Fruit fly (Drosophila melanogaster) whole organism, embryonic: ENCODE measurements around the gene dbe.

ENCODE experiments used
- Abd-B ChIP-seq: fragments of 200-800 bp; sonication (Bioruptor generic); optimal IDR thresholded peaks from 2 replicates; lab custom pipeline; 2018; ENCODE audit warnings: missing biosample characterization, mild to moderate bottlenecking, missing genetic modification characterization, moderate library complexity
- Bdp1 ChIP-seq: fragments of 200-800 bp; sonication (Bioruptor generic); optimal IDR thresholded peaks from 3 replicates; lab custom pipeline; 2016; ENCODE audit warnings: missing biosample characterization, missing genetic modification characterization
- CG10209 ChIP-seq: fragments of 200-800 bp; sonication (Bioruptor generic); optimal IDR thresholded peaks from 3 replicates; lab custom pipeline; 2017; ENCODE audit warnings: missing biosample characterization, mild to moderate bottlenecking, missing genetic modification characterization, missing genetic modification reagents
- CG11560 ChIP-seq: fragments of 200-800 bp; sonication (Bioruptor generic); IDR thresholded peaks from 3 replicates; pipeline ENCODE4 v1.3.6; 2022; ENCODE audit warnings: missing biosample characterization, missing genetic modification characterization
- CG13296 ChIP-seq: fragments of 200-800 bp; sonication (Bioruptor generic); optimal IDR thresholded peaks from 3 replicates; lab custom pipeline; 2018; ENCODE audit warnings: missing biosample characterization, mild to moderate bottlenecking, missing genetic modification characterization
- CG14014 ChIP-seq: fragments of 200-800 bp; sonication (Bioruptor generic); IDR thresholded peaks from 2 replicates; pipeline ENCODE4 v1.3.6; 2022; ENCODE audit warnings: missing biosample characterization, missing genetic modification characterization
- CG15269 ChIP-seq: fragments of 200-800 bp; sonication (Bioruptor generic); optimal IDR thresholded peaks from 2 replicates; lab custom pipeline; 2018; ENCODE audit warnings: missing biosample characterization, mild to moderate bottlenecking, missing genetic modification characterization, moderate library complexity
- CG1647 ChIP-seq: fragments of 200-800 bp; sonication (Bioruptor generic); optimal IDR thresholded peaks from 3 replicates; lab custom pipeline; 2016; ENCODE audit warnings: missing biosample characterization, missing genetic modification characterization
- CG17186 ChIP-seq: fragments of 200-800 bp; sonication (Bioruptor generic); optimal IDR thresholded peaks from 3 replicates; lab custom pipeline; 2017; ENCODE audit warnings: missing biosample characterization, missing genetic modification reagents, missing genetic modification characterization
- CG2129 ChIP-seq: fragments of 200-800 bp; sonication (Bioruptor generic); IDR thresholded peaks from 2 replicates; pipeline ENCODE4 v1.3.6; 2022; ENCODE audit warnings: missing biosample characterization, missing genetic modification characterization; ENCODE audit not compliant: partially characterized antibody
- CG2678 ChIP-seq: fragments of 200-800 bp; sonication (Bioruptor generic); optimal IDR thresholded peaks from 3 replicates; lab custom pipeline; 2019; ENCODE audit warnings: missing biosample characterization, mild to moderate bottlenecking, missing genetic modification characterization, moderate library complexity
- CG2875 ChIP-seq: fragments of 200-800 bp; sonication (Bioruptor generic); optimal IDR thresholded peaks from 2 replicates; lab custom pipeline; 2017; ENCODE audit warnings: missing biosample characterization, mild to moderate bottlenecking, missing genetic modification characterization, missing genetic modification reagents
- CG31388 ChIP-seq: fragments of 200-800 bp; sonication (Bioruptor generic); optimal IDR thresholded peaks from 2 replicates; lab custom pipeline; 2016; ENCODE audit warnings: missing biosample characterization, missing genetic modification characterization
- CG3281 ChIP-seq: fragments of 200-800 bp; sonication (Bioruptor generic); optimal IDR thresholded peaks from 3 replicates; lab custom pipeline; 2017; ENCODE audit warnings: missing biosample characterization, mild to moderate bottlenecking, missing genetic modification characterization
- CG5245 ChIP-seq: fragments of 200-800 bp; sonication (Bioruptor generic); optimal IDR thresholded peaks from 3 replicates; lab custom pipeline; 2016; ENCODE audit warnings: missing biosample characterization, missing genetic modification characterization
- CG7963 ChIP-seq: fragments of 200-800 bp; sonication (Bioruptor generic); IDR thresholded peaks from 3 replicates; pipeline ENCODE4 v1.3.6; 2022; ENCODE audit warnings: missing biosample characterization, missing genetic modification characterization; ENCODE audit not compliant: partially characterized antibody
- CG8359 ChIP-seq: fragments of 200-800 bp; sonication (Bioruptor generic); optimal IDR thresholded peaks from 2 replicates; lab custom pipeline; 2017; ENCODE audit warnings: missing biosample characterization, mild to moderate bottlenecking, missing genetic modification characterization, borderline replicate concordance
- CG9437 ChIP-seq: fragments of 200-800 bp; sonication (Bioruptor generic); optimal IDR thresholded peaks from 2 replicates; lab custom pipeline; 2018; ENCODE audit warnings: missing biosample characterization, mild to moderate bottlenecking, missing genetic modification characterization
- CG9609 ChIP-seq: fragments of 200-800 bp; sonication (Bioruptor generic); optimal IDR thresholded peaks from 3 replicates; lab custom pipeline; 2016; ENCODE audit warnings: missing biosample characterization, missing genetic modification characterization
- D19B ChIP-seq: fragments of 200-800 bp; sonication (Bioruptor generic); optimal IDR thresholded peaks from 2 replicates; lab custom pipeline; 2017; ENCODE audit warnings: missing biosample characterization, mild to moderate bottlenecking, missing genetic modification characterization
- Dad ChIP-seq: fragments of 200-800 bp; sonication (Bioruptor generic); optimal IDR thresholded peaks from 3 replicates; lab custom pipeline; 2016; ENCODE audit warnings: missing biosample characterization, missing genetic modification characterization
- Dek ChIP-seq: fragments of 200-800 bp; sonication (Bioruptor generic); optimal IDR thresholded peaks from 3 replicates; lab custom pipeline; 2019; ENCODE audit warnings: missing biosample characterization, mild to moderate bottlenecking, missing genetic modification characterization, moderate library complexity
- Fer1 ChIP-seq: fragments of 200-800 bp; sonication (Bioruptor generic); optimal IDR thresholded peaks from 2 replicates; lab custom pipeline; 2017; ENCODE audit warnings: missing biosample characterization, mild to moderate bottlenecking, missing genetic modification characterization
- MESR4 ChIP-seq: fragments of 200-800 bp; sonication (Bioruptor generic); optimal IDR thresholded peaks from 2 replicates; lab custom pipeline; 2018; ENCODE audit warnings: missing biosample characterization, mild to moderate bottlenecking, missing genetic modification characterization, moderate library complexity
- Myb ChIP-seq: fragments of 200-800 bp; sonication (Bioruptor generic); optimal IDR thresholded peaks from 2 replicates; lab custom pipeline; 2016; ENCODE audit warnings: missing biosample characterization, missing genetic modification characterization
- NFAT ChIP-seq: fragments of 200-800 bp; sonication (Bioruptor generic); IDR thresholded peaks from 2 replicates; pipeline ENCODE4 v1.3.6; 2022; ENCODE audit warnings: missing biosample characterization, missing genetic modification characterization
- Nf-YC ChIP-seq: fragments of 200-800 bp; optimal IDR thresholded peaks from 3 replicates; lab custom pipeline; 2019; ENCODE audit warnings: missing biosample characterization, mild to moderate bottlenecking, missing genetic modification characterization, moderate library complexity
- Side ChIP-seq: fragments of 200-800 bp; sonication (Bioruptor generic); optimal IDR thresholded peaks from 2 replicates; lab custom pipeline; 2016; ENCODE audit warnings: missing biosample characterization, missing genetic modification characterization
- Six4 ChIP-seq: fragments of 200-800 bp; sonication (Bioruptor generic); optimal IDR thresholded peaks from 2 replicates; lab custom pipeline; 2016; ENCODE audit warnings: missing biosample characterization, missing genetic modification characterization
- Spps ChIP-seq: fragments of 200-800 bp; sonication (Bioruptor generic); optimal IDR thresholded peaks from 2 replicates; lab custom pipeline; 2018; ENCODE audit warnings: missing biosample characterization, mild to moderate bottlenecking, missing genetic modification characterization
- abd-A ChIP-seq: fragments of 200-800 bp; sonication (Bioruptor generic); optimal IDR thresholded peaks from 3 replicates; lab custom pipeline; 2019; ENCODE audit warnings: missing biosample characterization, mild to moderate bottlenecking, missing genetic modification characterization, moderate library complexity
- bowl ChIP-seq: fragments of 200-800 bp; sonication (Bioruptor generic); IDR thresholded peaks from 2 replicates; pipeline ENCODE4 v1.3.6; 2022; ENCODE audit warnings: missing biosample characterization, missing genetic modification characterization
- bsh ChIP-seq, 2 experiments: fragments of 200-800 bp; sonication (Bioruptor generic); optimal IDR thresholded peaks; 2 replicates each; lab custom pipeline; 2017 to 2018; ENCODE audit warnings: mild to moderate bottlenecking in 2 of 2, missing biosample characterization in 2 of 2, missing genetic modification characterization in 2 of 2, moderate library complexity in 1 of 2
- btn ChIP-seq: fragments of 200-800 bp; sonication (Bioruptor generic); optimal IDR thresholded peaks from 2 replicates; lab custom pipeline; 2016; ENCODE audit warnings: missing biosample characterization, missing genetic modification characterization
- cg ChIP-seq: fragments of 200-800 bp; sonication (Bioruptor generic); optimal IDR thresholded peaks from 3 replicates; lab custom pipeline; 2019; ENCODE audit warnings: missing biosample characterization, mild to moderate bottlenecking, missing genetic modification characterization, moderate library complexity
- dmrt99B ChIP-seq: fragments of 200-800 bp; sonication (Bioruptor generic); optimal IDR thresholded peaks from 2 replicates; lab custom pipeline; 2018; ENCODE audit warnings: missing biosample characterization, mild to moderate bottlenecking, missing genetic modification characterization, moderate library complexity
- fd64A ChIP-seq: fragments of 200-800 bp; sonication (Bioruptor generic); optimal IDR thresholded peaks from 3 replicates; lab custom pipeline; 2018; ENCODE audit warnings: missing biosample characterization, mild to moderate bottlenecking, missing genetic modification characterization
- ftz-f1 ChIP-seq: fragments of 200-800 bp; sonication (Bioruptor generic); optimal IDR thresholded peaks from 2 replicates; lab custom pipeline; 2016; ENCODE audit warnings: missing biosample characterization, missing genetic modification characterization
- fu2 ChIP-seq: fragments of 200-800 bp; sonication (Bioruptor generic); optimal IDR thresholded peaks from 2 replicates; lab custom pipeline; 2016; ENCODE audit warnings: missing biosample characterization, missing genetic modification characterization
- hth ChIP-seq: fragments of >200 bp; optimal IDR thresholded peaks from 2 replicates; lab custom pipeline; 2017; ENCODE audit warnings: inconsistent platforms
- ind ChIP-seq: fragments of 200-800 bp; sonication (Bioruptor generic); optimal IDR thresholded peaks from 3 replicates; lab custom pipeline; 2016; ENCODE audit warnings: missing biosample characterization, missing genetic modification characterization
- prd ChIP-seq, 3 experiments: fragments of >200 bp in 2 of 3; fragments of 200-800 bp in 1 of 3; sonication (Bioruptor generic) in 1 of 3; optimal IDR thresholded peaks in 2 of 3; IDR thresholded peaks in 1 of 3; 2 replicates in 2 of 3; 3 replicates in 1 of 3; pipeline versions ENCODE4 v1.3.6 to Lab custom; 2017 to 2022; ENCODE audit warnings: missing biosample characterization in 1 of 3, missing genetic modification characterization in 1 of 3
- run ChIP-seq: fragments of 200-800 bp; sonication (Bioruptor generic); optimal IDR thresholded peaks from 3 replicates; lab custom pipeline; 2018; ENCODE audit warnings: missing biosample characterization, mild to moderate bottlenecking, missing genetic modification characterization
- shn ChIP-seq: fragments of 200-800 bp; sonication (Bioruptor generic); optimal IDR thresholded peaks from 3 replicates; lab custom pipeline; 2016; ENCODE audit warnings: missing biosample characterization, missing genetic modification characterization
- slp2 ChIP-seq: fragments of 200-800 bp; sonication (Bioruptor generic); optimal IDR thresholded peaks from 2 replicates; lab custom pipeline; 2016; ENCODE audit warnings: missing biosample characterization, missing genetic modification characterization
- sqz ChIP-seq: fragments of 200-800 bp; sonication (Bioruptor generic); optimal IDR thresholded peaks from 3 replicates; lab custom pipeline; 2018; ENCODE audit warnings: missing biosample characterization, mild to moderate bottlenecking, missing genetic modification characterization
- vfl ChIP-seq: fragments of 200-800 bp; sonication (Bioruptor generic); optimal IDR thresholded peaks from 2 replicates; lab custom pipeline; 2016; ENCODE audit warnings: missing biosample characterization, missing genetic modification characterization
- zfh2 ChIP-seq: fragments of 200-800 bp; sonication (Bioruptor generic); optimal IDR thresholded peaks from 2 replicates; lab custom pipeline; 2016; ENCODE audit warnings: missing biosample characterization, missing genetic modification characterization

The dbe gene

dm6 chr2L:866950-867744, 2.5 kb downstream of the dbe start (continued):
- TF ChIP-seq run (tag; lab: Kevin White, UChicago) (peak; percentile 78), shn (GFP tag; lab: Kevin White, UChicago) (peak; percentile 75), Fer1 (GFP tag; lab: Kevin White, UChicago) (peak; percentile 92), hth (lab: Kevin White, UChicago) (no peak), abd-A (peak; percentile 57), vfl (peak; percentile 79), Dek (tag; lab: Kevin White, UChicago) (peak; percentile 93), dmrt99B (tag; lab: Kevin White, UChicago) (peak; percentile 95), CG2875 (GFP tag; lab: Kevin White, UChicago) (peak; percentile 77), CG2129 (GFP tag; lab: Robert Waterston, UW) (no peak), CG14014 (GFP tag; lab: Robert Waterston, UW) (peak; percentile 97), CG31388 (GFP tag; lab: Kevin White, UChicago) (peak; percentile 75), Nf-YC (peak; percentile 82), D19B (peak; percentile 81), CG7963 (no peak), CG1647 (GFP tag; lab: Kevin White, UChicago) (peak; percentile 85), CG15269 (tag; lab: Kevin White, UChicago) (peak; percentile 96), CG5245 (GFP tag; lab: Kevin White, UChicago) (peak; percentile 90), CG9437 (GFP tag; lab: Kevin White, UChicago) (peak; percentile 76), cg (GFP tag; lab: Kevin White, UChicago) (peak; percentile 90), CG13296 (peak; percentile 93), fu2 (peak; percentile 71), ftz-f1 (GFP tag; lab: Kevin White, UChicago) (no peak), MESR4 (GFP tag; lab: Kevin White, UChicago) (peak; percentile 24), Spps (peak; percentile 75), CG10209 (peak; percentile 91), NFAT (GFP tag; lab: Robert Waterston, UW) (peak; percentile 97), zfh2 (peak; percentile 88), Myb (GFP tag; lab: Kevin White, UChicago) (peak; percentile 65), CG11560 (tag; lab: Robert Waterston, UW) (peak; percentile 82), CG9609 (GFP tag; lab: Kevin White, UChicago) (peak; percentile 78), fd64A (GFP tag; lab: Kevin White, UChicago) (peak; percentile 71), bsh (GFP tag; optimal IDR thresholded peaks at IDR 0.05; lab: Kevin White, UChicago) (peak; percentile 71 to 92), CG2678 (tag; lab: Kevin White, UChicago) (peak; percentile 96), Abd-B (GFP tag; lab: Kevin White, UChicago) (peak; percentile 91), Bdp1 (GFP tag; lab: Kevin White, UChicago) (peak; percentile 68), Side (GFP tag; lab: Kevin White, UChicago) (peak; percentile 92), CG17186 (peak; percentile 2), btn (GFP tag; lab: Kevin White, UChicago) (peak; percentile 77), Six4 (GFP tag; lab: Kevin White, UChicago) (peak; percentile 81), prd (optimal IDR thresholded peaks at IDR 0.05; lab: Kevin White, UChicago) (no peak), prd (GFP tag; IDR thresholded peaks at IDR 0.05; lab: Robert Waterston, UW) (peak; percentile 97), slp2 (GFP tag; lab: Kevin White, UChicago) (peak; percentile 87), Dad (GFP tag; lab: Kevin White, UChicago) (peak; percentile 90), CG3281 (GFP tag; lab: Kevin White, UChicago) (peak; percentile 89), ind (GFP tag; lab: Kevin White, UChicago) (peak; percentile 93), bowl (GFP tag; lab: Robert Waterston, UW) (peak; percentile 89), sqz (GFP tag; lab: Kevin White, UChicago) (peak; percentile 80), CG8359 (GFP tag; lab: Kevin White, UChicago) (peak; percentile 52)
